Fruit fly (Drosophila melanogaster) whole organism, adult: ENCODE measurements around the gene Upf2.
A peak's percentile ranks its signal among the peaks of the same experiment; 100 is the strongest.

Experiments
- CG12768 ChIP-seq: fragments of 200-800 bp; sonication (Bioruptor generic); optimal IDR thresholded peaks from 2 replicates; lab custom pipeline; 2017; ENCODE audit warnings: missing biosample characterization, missing genetic modification characterization, mild to moderate bottlenecking, moderate library complexity, missing genetic modification reagents
- CG33017 ChIP-seq: fragments of 200-800 bp; sonication (Bioruptor generic); optimal IDR thresholded peaks from 2 replicates; lab custom pipeline; 2018; ENCODE audit warnings: missing biosample characterization, mild to moderate bottlenecking, missing genetic modification characterization, moderate library complexity
- Mnt ChIP-seq: fragments of 200-800 bp; sonication (Bioruptor generic); optimal IDR thresholded peaks from 2 replicates; lab custom pipeline; 2016; ENCODE audit warnings: missing biosample characterization, mild to moderate bottlenecking, missing genetic modification characterization
- bab1 ChIP-seq: fragments of 200-800 bp; sonication (Bioruptor generic); optimal IDR thresholded peaks from 3 replicates; lab custom pipeline; 2019; ENCODE audit warnings: missing biosample characterization, mild to moderate bottlenecking, missing genetic modification characterization, moderate library complexity
- kay ChIP-seq: fragments of 200-800 bp; sonication (Bioruptor generic); peaks from one replicate; lab custom pipeline; 2016; ENCODE audit warnings: missing biosample characterization, missing genetic modification characterization, borderline replicate concordance
- tj ChIP-seq: fragments of 200-800 bp; sonication (Bioruptor generic); optimal IDR thresholded peaks from 3 replicates; lab custom pipeline; 2017; ENCODE audit warnings: missing biosample characterization, mild to moderate bottlenecking, missing genetic modification characterization, moderate library complexity
- toe ChIP-seq: fragments of 200-800 bp; sonication (Bioruptor generic); optimal IDR thresholded peaks from 2 replicates; lab custom pipeline; 2016; ENCODE audit warnings: missing biosample characterization, missing genetic modification characterization

DNA sequence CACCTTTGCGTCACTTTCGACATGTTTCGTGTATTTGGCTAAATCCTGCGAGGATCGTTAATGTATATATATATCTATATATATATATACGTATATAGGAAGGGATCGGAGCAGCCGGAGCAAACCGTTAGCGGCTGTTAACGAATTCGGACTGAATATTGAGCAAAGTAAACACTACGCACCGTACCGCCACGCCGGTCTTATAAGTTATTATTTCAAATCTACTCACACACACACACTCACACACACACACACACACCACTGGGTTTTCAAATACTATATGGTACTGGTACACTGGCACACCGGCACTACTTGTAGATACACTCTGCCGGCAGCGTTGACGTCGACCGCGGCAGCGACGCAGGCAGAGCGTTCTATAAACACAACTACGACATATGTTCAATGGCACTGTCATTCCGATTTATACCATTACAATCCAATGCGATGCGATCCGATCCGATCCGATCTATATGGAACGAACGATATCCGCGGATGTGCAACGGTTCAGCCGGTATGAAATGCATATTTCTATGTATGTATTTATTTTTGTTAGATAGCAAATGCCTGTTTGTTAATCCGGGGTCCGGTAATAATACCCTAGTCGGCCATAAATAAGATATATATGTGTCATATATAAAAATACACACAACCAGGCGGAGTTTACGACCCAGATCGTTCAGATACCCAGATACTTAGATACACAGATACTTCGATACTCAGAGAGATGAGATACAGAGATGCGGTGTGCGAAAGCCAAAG lies 6.3 kb upstream of the Upf2 start, which contains the start of gene Ldsdh1:
- TF ChIP-seq CG12768 (GFP tag; lab: Kevin White, UChicago) (no peak), kay (GFP tag; lab: Kevin White, UChicago) (peak; percentile 90), Mnt (GFP tag; lab: Kevin White, UChicago) (no peak), tj (GFP tag; lab: Kevin White, UChicago) (no peak), toe (GFP tag; lab: Kevin White, UChicago) (no peak), CG33017 (no peak), bab1 (GFP tag; lab: Kevin White, UChicago) (no peak)
